Worm (Caenorhabditis elegans): ENCODE data around the gene skr-13.

skr-13 gene

ce11 chrIV:17116345-17116744 lies 46.1 kb downstream of the skr-13 start, which contains the start of gene cyn-13 (continued):
- TF ChIP-seq ceh-62 (tag; optimal IDR thresholded peaks at IDR 0.05), result no peak
- TF ChIP-seq daf-12 (tag; optimal IDR thresholded peaks at IDR 0.05), result no peak
- TF ChIP-seq lir-3 (tag; optimal IDR thresholded peaks at IDR 0.05), result no peak
- TF ChIP-seq lin-38 (GFP tag; IDR thresholded peaks at IDR 0.05), result no peak
- TF ChIP-seq nhr-11 (tag; optimal IDR thresholded peaks at IDR 0.05), result no peak
